Fruit fly (Drosophila melanogaster) whole organism: Measurements from ENCODE around the gene chif.

Experiments used
- EcR ChIP-seq, 2 experiments: fragments of >200 bp; optimal IDR thresholded peaks; 2 replicates each; lab custom pipeline; 2017; ENCODE audit warnings: missing biosample characterization in 2 of 2, missing genetic modification characterization in 2 of 2, missing genetic modification reagents in 2 of 2
- pan ChIP-seq: fragments of >200 bp; optimal IDR thresholded peaks from 2 replicates; lab custom pipeline; 2017
- psq ChIP-seq: fragments of >200 bp; optimal IDR thresholded peaks from 2 replicates; lab custom pipeline; 2017
- usp ChIP-seq: fragments of >200 bp; optimal IDR thresholded peaks from 2 replicates; lab custom pipeline; 2017; ENCODE audit warnings: missing biosample characterization, missing genetic modification characterization, mixed read lengths

- TF ChIP-seq usp (no peak), EcR (GFP tag; optimal IDR thresholded peaks at IDR 0.05; lab: Kevin White, UChicago) (no peak), pan (no peak), psq (lab: Kevin White, UChicago) (peak; percentile 75)
Observed at dm6 chr2L:16350742-16351568, 1.5 kb downstream of the chif start.
